Fruit fly (Drosophila melanogaster) whole organism, embryonic: Measurements from ENCODE around the gene CG10254.
A peak's percentile ranks its signal among the peaks of the same experiment; 100 is the strongest.

ENCODE experiments used
- Abd-B ChIP-seq: fragments of 200-800 bp; sonication (Bioruptor generic); optimal IDR thresholded peaks from 2 replicates; lab custom pipeline; 2018; ENCODE audit warnings: missing biosample characterization, mild to moderate bottlenecking, missing genetic modification characterization, moderate library complexity
- Antp ChIP-seq: fragments of 200-800 bp; sonication (Bioruptor generic); optimal IDR thresholded peaks from 3 replicates; lab custom pipeline; 2016; ENCODE audit warnings: missing biosample characterization, missing genetic modification characterization
- B-H2 ChIP-seq: fragments of 200-800 bp; sonication (Bioruptor generic); optimal IDR thresholded peaks from 2 replicates; lab custom pipeline; 2018; ENCODE audit warnings: missing biosample characterization, mild to moderate bottlenecking, missing genetic modification characterization
- CG10366 ChIP-seq: fragments of 200-800 bp; sonication (Bioruptor generic); IDR thresholded peaks from 2 replicates; pipeline ENCODE4 v1.3.6; 2022; ENCODE audit warnings: missing biosample characterization, missing genetic modification characterization
- CG11085 ChIP-seq: fragments of 200-800 bp; sonication (Bioruptor generic); IDR thresholded peaks from 2 replicates; pipeline ENCODE4 v1.3.6; 2022; ENCODE audit warnings: missing biosample characterization, missing genetic modification characterization
- CG12659 ChIP-seq: fragments of 200-800 bp; sonication (Bioruptor generic); optimal IDR thresholded peaks from 3 replicates; lab custom pipeline; 2017; ENCODE audit warnings: mild to moderate bottlenecking, missing biosample characterization, missing genetic modification reagents, missing genetic modification characterization
- CG12744 ChIP-seq: fragments of 200-800 bp; sonication (Bioruptor generic); optimal IDR thresholded peaks from 2 replicates; lab custom pipeline; 2016; ENCODE audit warnings: missing biosample characterization, missing genetic modification characterization
- CG12942 ChIP-seq: fragments of 200-800 bp; sonication (Bioruptor generic); optimal IDR thresholded peaks from 3 replicates; lab custom pipeline; 2016; ENCODE audit warnings: missing biosample characterization, missing genetic modification characterization
- CG16863 ChIP-seq: fragments of 200-800 bp; sonication (Bioruptor generic); optimal IDR thresholded peaks from 3 replicates; lab custom pipeline; 2016; ENCODE audit warnings: missing biosample characterization, missing genetic modification characterization
- CG1832 ChIP-seq: fragments of 200-800 bp; sonication (Bioruptor generic); optimal IDR thresholded peaks from 2 replicates; lab custom pipeline; 2017; ENCODE audit warnings: missing biosample characterization, mild to moderate bottlenecking, missing genetic modification characterization, inconsistent platforms
- CG30431 ChIP-seq: fragments of 200-800 bp; sonication (Bioruptor generic); optimal IDR thresholded peaks from 2 replicates; lab custom pipeline; 2017; ENCODE audit warnings: missing biosample characterization, missing genetic modification characterization
- CG4424 ChIP-seq: fragments of 200-800 bp; sonication (Bioruptor generic); optimal IDR thresholded peaks from 3 replicates; lab custom pipeline; 2016; ENCODE audit warnings: missing biosample characterization, missing genetic modification characterization
- CG5953 ChIP-seq: fragments of 200-800 bp; sonication (Bioruptor generic); IDR thresholded peaks from 2 replicates; pipeline ENCODE4 v1.3.6; 2022; ENCODE audit warnings: missing biosample characterization, missing genetic modification characterization
- CG6272 ChIP-seq: fragments of 200-800 bp; sonication (Bioruptor generic); IDR thresholded peaks from 2 replicates; pipeline ENCODE4 v1.3.6; 2022; ENCODE audit warnings: missing biosample characterization, missing genetic modification characterization
- CG6654 ChIP-seq: fragments of 200-800 bp; sonication (Bioruptor generic); optimal IDR thresholded peaks from 2 replicates; lab custom pipeline; 2017; ENCODE audit warnings: missing biosample characterization, mild to moderate bottlenecking, missing genetic modification characterization
- CG6765 ChIP-seq: fragments of 200-800 bp; sonication (Bioruptor generic); optimal IDR thresholded peaks from 3 replicates; lab custom pipeline; 2017; ENCODE audit warnings: missing biosample characterization, mild to moderate bottlenecking, missing genetic modification characterization
- D19B ChIP-seq: fragments of 200-800 bp; sonication (Bioruptor generic); optimal IDR thresholded peaks from 2 replicates; lab custom pipeline; 2017; ENCODE audit warnings: missing biosample characterization, mild to moderate bottlenecking, missing genetic modification characterization
- Drgx ChIP-seq: fragments of 200-800 bp; sonication (Bioruptor generic); IDR thresholded peaks from 2 replicates; pipeline ENCODE4 v1.3.6; 2022; ENCODE audit warnings: missing biosample characterization, missing genetic modification characterization
- Fer1 ChIP-seq: fragments of 200-800 bp; sonication (Bioruptor generic); optimal IDR thresholded peaks from 2 replicates; lab custom pipeline; 2017; ENCODE audit warnings: missing biosample characterization, mild to moderate bottlenecking, missing genetic modification characterization
- H2.0 ChIP-seq: fragments of 200-800 bp; sonication (Bioruptor generic); IDR thresholded peaks from 2 replicates; pipeline ENCODE4 v1.3.6; 2022; ENCODE audit warnings: missing biosample characterization, missing genetic modification characterization
- Hmx ChIP-seq: fragments of 200-800 bp; sonication (Bioruptor generic); optimal IDR thresholded peaks from 2 replicates; lab custom pipeline; 2016; ENCODE audit warnings: missing biosample characterization, missing genetic modification characterization
- Nf-YA ChIP-seq: fragments of 200-800 bp; sonication (Bioruptor generic); IDR thresholded peaks from 2 replicates; pipeline ENCODE4 v1.3.6; 2022; ENCODE audit warnings: missing biosample characterization, missing genetic modification characterization
- Taf1 ChIP-seq: fragments of 200-800 bp; sonication (Bioruptor generic); IDR thresholded peaks from 2 replicates; pipeline ENCODE4 v1.3.6; 2022; ENCODE audit warnings: missing biosample characterization, missing genetic modification characterization
- Usf ChIP-seq: fragments of 200-800 bp; sonication (Bioruptor generic); optimal IDR thresholded peaks from 2 replicates; lab custom pipeline; 2017; ENCODE audit warnings: missing genotype, missing biosample characterization, missing genetic modification characterization
- amos ChIP-seq: fragments of 200-800 bp; sonication (Bioruptor generic); IDR thresholded peaks from 2 replicates; pipeline ENCODE4 v1.3.6; 2022; ENCODE audit warnings: missing biosample characterization, missing genetic modification characterization; ENCODE audit not compliant: partially characterized antibody
- br ChIP-seq: fragments of >200 bp; optimal IDR thresholded peaks from 2 replicates; lab custom pipeline; 2017
- ci ChIP-seq: fragments of 200-800 bp; sonication (Bioruptor generic); IDR thresholded peaks from 3 replicates; pipeline ENCODE4 v1.3.6; 2022; ENCODE audit warnings: missing biosample characterization, missing genetic modification characterization
- dati ChIP-seq: fragments of 200-800 bp; sonication (Bioruptor generic); IDR thresholded peaks from 2 replicates; pipeline ENCODE4 v1.3.6; 2022; ENCODE audit warnings: missing biosample characterization, missing genetic modification characterization
- dmrt11E ChIP-seq: fragments of 200-800 bp; sonication (Bioruptor generic); optimal IDR thresholded peaks from 3 replicates; lab custom pipeline; 2018; ENCODE audit warnings: missing biosample characterization, mild to moderate bottlenecking, missing genetic modification characterization, moderate library complexity
- dpn ChIP-seq, 2 experiments: fragments of 200-800 bp; sonication (Bioruptor generic); optimal IDR thresholded peaks; 3 replicates each; lab custom pipeline; 2016; ENCODE audit warnings: missing biosample characterization in 2 of 2, missing genetic modification characterization in 2 of 2
- en ChIP-seq: fragments of 200-800 bp; sonication (Bioruptor generic); optimal IDR thresholded peaks from 2 replicates; lab custom pipeline; 2016; ENCODE audit warnings: missing biosample characterization, missing genetic modification characterization
- eve ChIP-seq, 2 experiments: fragments of >200 bp; optimal IDR thresholded peaks; 2 replicates each; lab custom pipeline; 2017; ENCODE audit warnings: missing biosample characterization in 2 of 2, missing genetic modification characterization in 2 of 2
- gcm2 ChIP-seq: fragments of 200-800 bp; sonication (Bioruptor generic); optimal IDR thresholded peaks from 2 replicates; lab custom pipeline; 2016; ENCODE audit warnings: missing biosample characterization, missing genetic modification characterization
- gfzf ChIP-seq: fragments of 200-800 bp; sonication (Bioruptor generic); optimal IDR thresholded peaks from 2 replicates; lab custom pipeline; 2016; ENCODE audit warnings: missing biosample characterization, mild to moderate bottlenecking, missing genetic modification characterization, moderate library complexity
- grau ChIP-seq: fragments of 200-800 bp; optimal IDR thresholded peaks from 3 replicates; lab custom pipeline; 2019; ENCODE audit warnings: missing biosample characterization, mild to moderate bottlenecking, missing genetic modification characterization, moderate library complexity
- her ChIP-seq: fragments of 200-800 bp; sonication (Bioruptor generic); optimal IDR thresholded peaks from 2 replicates; lab custom pipeline; 2016; ENCODE audit warnings: missing biosample characterization, missing genetic modification characterization
- knrl ChIP-seq: fragments of 200-800 bp; sonication (Bioruptor generic); IDR thresholded peaks from 3 replicates; pipeline ENCODE4 v1.3.6; 2022; ENCODE audit warnings: missing biosample characterization, missing genetic modification characterization; ENCODE audit not compliant: partially characterized antibody
- luna ChIP-seq: fragments of 200-800 bp; sonication (Bioruptor generic); optimal IDR thresholded peaks from 2 replicates; lab custom pipeline; 2016; ENCODE audit warnings: missing biosample characterization, missing genetic modification characterization
- onecut ChIP-seq: fragments of 200-800 bp; sonication (Bioruptor generic); IDR thresholded peaks from 2 replicates; pipeline ENCODE4 v1.3.6; 2022; ENCODE audit warnings: missing biosample characterization, missing genetic modification characterization
- org-1 ChIP-seq: fragments of 200-800 bp; sonication (Bioruptor generic); optimal IDR thresholded peaks from 2 replicates; lab custom pipeline; 2017; ENCODE audit warnings: missing biosample characterization, missing genetic modification characterization
- pb ChIP-seq: fragments of 200-800 bp; sonication (Bioruptor generic); optimal IDR thresholded peaks from 3 replicates; lab custom pipeline; 2016; ENCODE audit warnings: missing biosample characterization, missing genetic modification characterization
- pros ChIP-seq: fragments of 200-800 bp; sonication (Bioruptor generic); optimal IDR thresholded peaks from 3 replicates; lab custom pipeline; 2019; ENCODE audit warnings: missing biosample characterization, mild to moderate bottlenecking, missing genetic modification characterization, moderate library complexity
- psq ChIP-seq: fragments of 200-800 bp; sonication (Bioruptor generic); optimal IDR thresholded peaks from 2 replicates; lab custom pipeline; 2017; ENCODE audit warnings: missing biosample characterization, missing genetic modification characterization
- repo ChIP-seq: fragments of 200-800 bp; sonication (Bioruptor generic); optimal IDR thresholded peaks from 2 replicates; lab custom pipeline; 2016; ENCODE audit warnings: missing biosample characterization, missing genetic modification characterization
- rib ChIP-seq: fragments of 200-800 bp; sonication (Bioruptor generic); IDR thresholded peaks from 2 replicates; pipeline ENCODE4 v1.3.6; 2022; ENCODE audit warnings: missing biosample characterization, missing genetic modification characterization
- salm ChIP-seq: fragments of 200-800 bp; sonication (Bioruptor generic); optimal IDR thresholded peaks from 2 replicates; lab custom pipeline; 2018; ENCODE audit warnings: missing biosample characterization, mild to moderate bottlenecking, missing genetic modification characterization
- shn ChIP-seq: fragments of 200-800 bp; sonication (Bioruptor generic); optimal IDR thresholded peaks from 3 replicates; lab custom pipeline; 2016; ENCODE audit warnings: missing biosample characterization, missing genetic modification characterization
- sob ChIP-seq: fragments of 200-800 bp; sonication (Bioruptor generic); IDR thresholded peaks from 2 replicates; pipeline ENCODE4 v1.3.6; 2022; ENCODE audit warnings: missing biosample characterization, missing genetic modification characterization
- stc ChIP-seq: fragments of 200-800 bp; sonication (Bioruptor generic); IDR thresholded peaks from 2 replicates; pipeline ENCODE4 v1.3.6; 2022; ENCODE audit warnings: missing biosample characterization, missing genetic modification characterization
- tna ChIP-seq: fragments of 200-800 bp; sonication (Bioruptor generic); IDR thresholded peaks from 2 replicates; pipeline ENCODE4 v1.3.6; 2022; ENCODE audit warnings: missing biosample characterization, missing genetic modification characterization; ENCODE audit not compliant: partially characterized antibody
- tup ChIP-seq: fragments of 200-800 bp; sonication (Bioruptor generic); optimal IDR thresholded peaks from 2 replicates; lab custom pipeline; 2016; ENCODE audit warnings: missing biosample characterization, mild to moderate bottlenecking, missing genetic modification characterization, moderate library complexity
- twi ChIP-seq: fragments of 200-800 bp; optimal IDR thresholded peaks from 2 replicates; lab custom pipeline; 2019; ENCODE audit warnings: missing biosample characterization, mild to moderate bottlenecking, missing genetic modification characterization, moderate library complexity
- vfl ChIP-seq: fragments of 200-800 bp; sonication (Bioruptor generic); optimal IDR thresholded peaks from 2 replicates; lab custom pipeline; 2016; ENCODE audit warnings: missing biosample characterization, missing genetic modification characterization

CG10254 gene

DNA sequence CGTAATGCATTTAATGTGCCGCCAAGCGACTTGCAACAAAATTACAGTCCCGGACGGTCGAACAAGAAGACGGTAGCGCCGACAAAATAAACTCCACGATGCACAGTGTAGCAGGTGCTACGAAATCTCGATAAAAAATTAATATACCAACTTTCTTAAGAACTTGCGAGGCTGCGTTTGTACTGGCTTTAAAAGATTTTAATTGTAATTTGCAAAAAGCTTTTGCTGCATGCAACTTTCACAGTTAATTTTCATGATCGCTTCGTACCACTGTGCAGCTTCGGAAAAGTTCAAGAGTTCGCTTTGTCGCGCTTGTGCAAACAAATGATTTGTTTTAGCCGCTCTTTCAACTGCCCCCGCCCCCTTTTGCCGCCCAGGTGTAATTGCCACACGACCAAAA is 48.6 kb downstream of the CG10254 start (continued):
- TF ChIP-seq Nf-YA, result no peak
- TF ChIP-seq CG1832 (GFP tag; lab: Kevin White, UChicago), result no peak
- TF ChIP-seq onecut (GFP tag; lab: Robert Waterston, UW), result peak; percentile 59
- no peak for TF ChIP-seq psq
- TF ChIP-seq repo (GFP tag; lab: Kevin White, UChicago), result peak; percentile 61
- no peak for TF ChIP-seq B-H2
- TF ChIP-seq CG10366 (GFP tag; lab: Robert Waterston, UW), result peak; percentile 86
- peak; percentile 88 for TF ChIP-seq CG5953 (GFP tag; lab: Robert Waterston, UW)
- TF ChIP-seq br (lab: Kevin White, UChicago), result no peak
- TF ChIP-seq en, result peak; percentile 22
- TF ChIP-seq Fer1 (GFP tag; lab: Kevin White, UChicago), result peak; percentile 60
- no peak for TF ChIP-seq Hmx (GFP tag; lab: Kevin White, UChicago)
- TF ChIP-seq CG6272 (GFP tag; lab: Robert Waterston, UW), result peak; percentile 55; the same call in 1 of the 2 replicates
- TF ChIP-seq CG6765 (GFP tag; lab: Kevin White, UChicago), result no peak
- peak; percentile 69 for TF ChIP-seq Antp
- peak; percentile 61 for TF ChIP-seq grau (tag; lab: Kevin White, UChicago)
- TF ChIP-seq CG30431 (GFP tag; lab: Kevin White, UChicago), result peak; percentile 53
- peak; percentile 67 for TF ChIP-seq sob (GFP tag; lab: Robert Waterston, UW)
- no peak for TF ChIP-seq shn
- no peak for TF ChIP-seq CG12744
- peak; percentile 49 for TF ChIP-seq gcm2 (GFP tag; lab: Kevin White, UChicago)
- peak; percentile 80 for TF ChIP-seq CG4424
- peak; percentile 61 for TF ChIP-seq dmrt11E (tag; lab: Kevin White, UChicago)
- TF ChIP-seq rib (GFP tag; lab: Robert Waterston, UW), result no peak
- TF ChIP-seq pros, result no peak
- TF ChIP-seq salm, result peak; percentile 16
- TF ChIP-seq H2.0 (GFP tag; lab: Robert Waterston, UW), result peak; percentile 80
- TF ChIP-seq pb (GFP tag; lab: Kevin White, UChicago), result no peak
- TF ChIP-seq Usf (GFP tag; lab: Kevin White, UChicago), result no peak
- peak; percentile 94 for TF ChIP-seq ci (GFP tag; lab: Robert Waterston, UW)
- TF ChIP-seq CG16863 (GFP tag; lab: Kevin White, UChicago), result peak; percentile 71
- peak; percentile 83 for TF ChIP-seq stc (GFP tag; lab: Robert Waterston, UW)
- TF ChIP-seq CG6654, result peak; percentile 61
- TF ChIP-seq her (GFP tag; lab: Kevin White, UChicago), result peak; percentile 42
- peak; percentile 60 for TF ChIP-seq tup
- peak; percentile 44 for TF ChIP-seq CG12942 (GFP tag; lab: Kevin White, UChicago)
- TF ChIP-seq luna, result no peak
- no peak for TF ChIP-seq tna (GFP tag; lab: Robert Waterston, UW)
- peak; percentile 56 for TF ChIP-seq Abd-B (GFP tag; lab: Kevin White, UChicago)
- peak; percentile 73 for TF ChIP-seq dati (GFP tag; lab: Robert Waterston, UW)
- peak; percentile 2 for TF ChIP-seq D19B (GFP tag; lab: Kevin White, UChicago)
- TF ChIP-seq gfzf, result no peak
- peak in 1 of 2 experiments; percentile 85 for TF ChIP-seq eve (GFP tag; optimal IDR thresholded peaks at IDR 0.05; lab: Kevin White, UChicago)
- peak; percentile 69 to 75 for TF ChIP-seq dpn (GFP tag; optimal IDR thresholded peaks at IDR 0.05; lab: Kevin White, UChicago)
- TF ChIP-seq Taf1 (GFP tag; lab: Robert Waterston, UW), result no peak
- 0 out of 2 replicates have a peak, but pooled peaks have one; percentile 37 for TF ChIP-seq CG11085 (GFP tag; lab: Robert Waterston, UW)
- TF ChIP-seq vfl (GFP tag; lab: Kevin White, UChicago), result no peak
- no peak for TF ChIP-seq knrl (GFP tag; lab: Robert Waterston, UW)
- TF ChIP-seq twi, result no peak
- no peak for TF ChIP-seq amos (GFP tag; lab: Robert Waterston, UW)
- peak; percentile 54 for TF ChIP-seq CG12659 (GFP tag; lab: Kevin White, UChicago)
- TF ChIP-seq org-1, result peak; percentile 39
- TF ChIP-seq Drgx (GFP tag; lab: Robert Waterston, UW), result peak; percentile 94
